Fruit fly (Drosophila melanogaster) whole organism, embryonic: Measurements from ENCODE around the gene CG5157.

Experiments
- Atf6 ChIP-seq: fragments of 200-800 bp; sonication (Bioruptor generic); IDR thresholded peaks from 2 replicates; pipeline ENCODE4 v1.3.6; 2022; ENCODE audit warnings: missing biosample characterization, missing genetic modification characterization
- Bgb ChIP-seq: fragments of 200-800 bp; sonication (Bioruptor generic); IDR thresholded peaks from 2 replicates; pipeline ENCODE4 v1.3.6; 2022; ENCODE audit warnings: missing biosample characterization, missing genetic modification characterization; ENCODE audit not compliant: partially characterized antibody
- CG10431 ChIP-seq: fragments of 200-800 bp; sonication (Bioruptor generic); optimal IDR thresholded peaks from 3 replicates; lab custom pipeline; 2018; ENCODE audit warnings: missing biosample characterization, mild to moderate bottlenecking, missing genetic modification characterization
- CG10565 ChIP-seq: fragments of 200-800 bp; sonication (Bioruptor generic); optimal IDR thresholded peaks from 3 replicates; lab custom pipeline; 2016; ENCODE audit warnings: missing biosample characterization, mild to moderate bottlenecking, missing genetic modification characterization
- CG10979 ChIP-seq: fragments of 200-800 bp; sonication (Bioruptor generic); optimal IDR thresholded peaks from 2 replicates; lab custom pipeline; 2018; ENCODE audit warnings: missing biosample characterization, mild to moderate bottlenecking, missing genetic modification characterization, moderate library complexity
- CG13296 ChIP-seq: fragments of 200-800 bp; sonication (Bioruptor generic); optimal IDR thresholded peaks from 3 replicates; lab custom pipeline; 2018; ENCODE audit warnings: missing biosample characterization, mild to moderate bottlenecking, missing genetic modification characterization
- CG14014 ChIP-seq: fragments of 200-800 bp; sonication (Bioruptor generic); IDR thresholded peaks from 2 replicates; pipeline ENCODE4 v1.3.6; 2022; ENCODE audit warnings: missing biosample characterization, missing genetic modification characterization
- CG15073 ChIP-seq: fragments of 200-800 bp; sonication (Bioruptor generic); optimal IDR thresholded peaks from 2 replicates; lab custom pipeline; 2016; ENCODE audit warnings: missing biosample characterization, missing genetic modification characterization
- CG15514 ChIP-seq: fragments of 200-800 bp; sonication (Bioruptor generic); optimal IDR thresholded peaks from 3 replicates; lab custom pipeline; 2017; ENCODE audit warnings: missing biosample characterization, missing genetic modification characterization, mild to moderate bottlenecking, moderate library complexity, missing genetic modification reagents
- CG17186 ChIP-seq: fragments of 200-800 bp; sonication (Bioruptor generic); optimal IDR thresholded peaks from 3 replicates; lab custom pipeline; 2017; ENCODE audit warnings: missing biosample characterization, missing genetic modification reagents, missing genetic modification characterization
- CG18011 ChIP-seq: fragments of 200-800 bp; sonication (Bioruptor generic); optimal IDR thresholded peaks from 2 replicates; lab custom pipeline; 2017; ENCODE audit warnings: missing biosample characterization, missing genetic modification characterization, mild to moderate bottlenecking, moderate library complexity, missing genotype
- CG18619 ChIP-seq: fragments of 200-800 bp; sonication (Bioruptor generic); optimal IDR thresholded peaks from 3 replicates; lab custom pipeline; 2017; ENCODE audit warnings: missing biosample characterization, mild to moderate bottlenecking, missing genetic modification characterization
- CG2202 ChIP-seq: fragments of 200-800 bp; sonication (Bioruptor generic); optimal IDR thresholded peaks from 2 replicates; lab custom pipeline; 2018; ENCODE audit warnings: missing biosample characterization, mild to moderate bottlenecking, missing genetic modification characterization
- CG3065 ChIP-seq: fragments of 200-800 bp; sonication (Bioruptor generic); optimal IDR thresholded peaks from 2 replicates; lab custom pipeline; 2016; ENCODE audit warnings: missing biosample characterization, missing genetic modification characterization
- CG3163 ChIP-seq: fragments of 200-800 bp; sonication (Bioruptor generic); optimal IDR thresholded peaks from 3 replicates; lab custom pipeline; 2016; ENCODE audit warnings: missing biosample characterization, missing genetic modification characterization
- CG43689 ChIP-seq: fragments of 200-800 bp; sonication (Bioruptor generic); IDR thresholded peaks from 2 replicates; pipeline ENCODE4 v1.3.6; 2022; ENCODE audit warnings: missing biosample characterization, missing genetic modification characterization
- CG5953 ChIP-seq: fragments of 200-800 bp; sonication (Bioruptor generic); IDR thresholded peaks from 2 replicates; pipeline ENCODE4 v1.3.6; 2022; ENCODE audit warnings: missing biosample characterization, missing genetic modification characterization
- CG6272 ChIP-seq: fragments of 200-800 bp; sonication (Bioruptor generic); IDR thresholded peaks from 2 replicates; pipeline ENCODE4 v1.3.6; 2022; ENCODE audit warnings: missing biosample characterization, missing genetic modification characterization
- CG6654 ChIP-seq: fragments of 200-800 bp; sonication (Bioruptor generic); optimal IDR thresholded peaks from 2 replicates; lab custom pipeline; 2017; ENCODE audit warnings: missing biosample characterization, mild to moderate bottlenecking, missing genetic modification characterization
- CG9727 ChIP-seq: fragments of 200-800 bp; sonication (Bioruptor generic); optimal IDR thresholded peaks from 3 replicates; lab custom pipeline; 2017; ENCODE audit warnings: missing biosample characterization, mild to moderate bottlenecking, missing genetic modification characterization
- CG9932 ChIP-seq: fragments of 200-800 bp; sonication (Bioruptor generic); IDR thresholded peaks from 2 replicates; pipeline ENCODE4 v1.3.6; 2022; ENCODE audit warnings: missing biosample characterization, missing genetic modification characterization
- E2f1 ChIP-seq: fragments of 200-800 bp; sonication (Bioruptor generic); IDR thresholded peaks from 2 replicates; pipeline ENCODE4 v1.3.6; 2022; ENCODE audit warnings: missing biosample characterization, missing genetic modification characterization
- Ets65A ChIP-seq: fragments of 200-800 bp; sonication (Bioruptor generic); peaks from one replicate; lab custom pipeline; 2016; ENCODE audit warnings: missing biosample characterization, missing genetic modification characterization
- Gsc ChIP-seq: fragments of 200-800 bp; sonication (Bioruptor generic); IDR thresholded peaks from 2 replicates; pipeline ENCODE4 v1.3.6; 2022; ENCODE audit warnings: missing biosample characterization, missing genetic modification characterization
- HLH4C ChIP-seq: fragments of 200-800 bp; sonication (Bioruptor generic); IDR thresholded peaks from 3 replicates; pipeline ENCODE4 v1.3.6; 2022; ENCODE audit warnings: missing biosample characterization, missing genetic modification characterization; ENCODE audit not compliant: partially characterized antibody
- HLHmδ ChIP-seq: fragments of 200-800 bp; sonication (Bioruptor generic); optimal IDR thresholded peaks from 2 replicates; lab custom pipeline; 2018; ENCODE audit warnings: missing biosample characterization, mild to moderate bottlenecking, missing genetic modification characterization, moderate library complexity
- Hr3 ChIP-seq: fragments of 200-800 bp; sonication (Bioruptor generic); optimal IDR thresholded peaks from 3 replicates; lab custom pipeline; 2016; ENCODE audit warnings: missing biosample characterization, missing genetic modification characterization
- Hr78 ChIP-seq, 2 experiments: fragments of 200-800 bp in 1 of 2; fragments of >200 bp in 1 of 2; sonication (Bioruptor generic) in 1 of 2; optimal IDR thresholded peaks; 2 replicates each; lab custom pipeline; 2017 to 2019; ENCODE audit warnings: missing biosample characterization in 2 of 2, missing genetic modification characterization in 2 of 2, mild to moderate bottlenecking in 1 of 2, moderate library complexity in 1 of 2
- Kr ChIP-seq: fragments of 200-800 bp; sonication (Bioruptor generic); optimal IDR thresholded peaks from 2 replicates; lab custom pipeline; 2017; ENCODE audit warnings: missing biosample characterization, mild to moderate bottlenecking, missing genetic modification characterization
- Mad ChIP-seq: fragments of 200-800 bp; sonication (Bioruptor generic); optimal IDR thresholded peaks from 2 replicates; lab custom pipeline; 2016; ENCODE audit warnings: missing biosample characterization, missing genetic modification characterization
- Med ChIP-seq: fragments of 200-800 bp; sonication (Bioruptor generic); peaks from one replicate; lab custom pipeline; 2016; ENCODE audit warnings: missing biosample characterization, missing genetic modification characterization, mild to moderate bottlenecking, inconsistent platforms, moderate library complexity
- NFAT ChIP-seq: fragments of 200-800 bp; sonication (Bioruptor generic); IDR thresholded peaks from 2 replicates; pipeline ENCODE4 v1.3.6; 2022; ENCODE audit warnings: missing biosample characterization, missing genetic modification characterization
- Scr ChIP-seq: fragments of 200-800 bp; sonication (Bioruptor generic); IDR thresholded peaks from 2 replicates; pipeline ENCODE4 v1.3.6; 2022; ENCODE audit warnings: missing biosample characterization, missing genetic modification characterization; ENCODE audit not compliant: partially characterized antibody
- Side ChIP-seq: fragments of 200-800 bp; sonication (Bioruptor generic); optimal IDR thresholded peaks from 2 replicates; lab custom pipeline; 2016; ENCODE audit warnings: missing biosample characterization, missing genetic modification characterization
- Ssrp ChIP-seq: fragments of 200-800 bp; sonication (Bioruptor generic); optimal IDR thresholded peaks from 2 replicates; lab custom pipeline; 2018; ENCODE audit warnings: missing biosample characterization, mild to moderate bottlenecking, missing genetic modification characterization, moderate library complexity
- al ChIP-seq: fragments of 200-800 bp; sonication (Bioruptor generic); IDR thresholded peaks from 2 replicates; pipeline ENCODE4 v1.3.6; 2022; ENCODE audit warnings: missing biosample characterization, missing genetic modification characterization
- btn ChIP-seq: fragments of 200-800 bp; sonication (Bioruptor generic); optimal IDR thresholded peaks from 2 replicates; lab custom pipeline; 2016; ENCODE audit warnings: missing biosample characterization, missing genetic modification characterization
- chm ChIP-seq: fragments of 200-800 bp; sonication (Bioruptor generic); IDR thresholded peaks from 2 replicates; pipeline ENCODE4 v1.3.6; 2022; ENCODE audit warnings: missing biosample characterization, missing genetic modification characterization
- cwo ChIP-seq: fragments of 200-800 bp; sonication (Bioruptor generic); optimal IDR thresholded peaks from 3 replicates; lab custom pipeline; 2017; ENCODE audit warnings: missing biosample characterization, missing genetic modification characterization, mild to moderate bottlenecking, moderate library complexity, missing genetic modification reagents
- danr ChIP-seq: fragments of 200-800 bp; sonication (Bioruptor generic); IDR thresholded peaks from 2 replicates; pipeline ENCODE4 v1.3.6; 2022; ENCODE audit warnings: missing biosample characterization, missing genetic modification characterization
- eyg ChIP-seq: fragments of 200-800 bp; sonication (Bioruptor generic); optimal IDR thresholded peaks from 3 replicates; lab custom pipeline; 2016; ENCODE audit warnings: missing biosample characterization, missing genetic modification characterization
- ftz-f1 ChIP-seq: fragments of 200-800 bp; sonication (Bioruptor generic); optimal IDR thresholded peaks from 2 replicates; lab custom pipeline; 2016; ENCODE audit warnings: missing biosample characterization, missing genetic modification characterization
- ken ChIP-seq: fragments of 200-800 bp; sonication (Bioruptor generic); IDR thresholded peaks from 3 replicates; pipeline ENCODE4 v1.3.6; 2022; ENCODE audit warnings: missing biosample characterization, missing genetic modification characterization
- luna ChIP-seq: fragments of 200-800 bp; sonication (Bioruptor generic); optimal IDR thresholded peaks from 2 replicates; lab custom pipeline; 2016; ENCODE audit warnings: missing biosample characterization, missing genetic modification characterization
- phol ChIP-seq: fragments of 200-800 bp; sonication (Bioruptor generic); optimal IDR thresholded peaks from 3 replicates; lab custom pipeline; 2018; ENCODE audit warnings: missing biosample characterization, mild to moderate bottlenecking, missing genetic modification characterization, moderate library complexity
- pum ChIP-seq: fragments of 200-800 bp; sonication (Bioruptor generic); optimal IDR thresholded peaks from 2 replicates; lab custom pipeline; 2016; ENCODE audit warnings: missing biosample characterization, missing genetic modification characterization
- sc ChIP-seq, 3 experiments: fragments of >200 bp in 2 of 3; fragments of 200-800 bp in 1 of 3; sonication (Bioruptor generic) in 1 of 3; optimal IDR thresholded peaks; 2 replicates in 2 of 3; 3 replicates in 1 of 3; lab custom pipeline; 2017; ENCODE audit warnings: mild to moderate bottlenecking in 1 of 3, missing biosample characterization in 1 of 3, missing genetic modification characterization in 1 of 3, missing genetic modification reagents in 1 of 3
- tup ChIP-seq: fragments of 200-800 bp; sonication (Bioruptor generic); optimal IDR thresholded peaks from 2 replicates; lab custom pipeline; 2016; ENCODE audit warnings: missing biosample characterization, mild to moderate bottlenecking, missing genetic modification characterization, moderate library complexity
- wor ChIP-seq: fragments of 200-800 bp; sonication (Bioruptor generic); IDR thresholded peaks from 2 replicates; pipeline ENCODE4 v1.3.6; 2022; ENCODE audit warnings: missing biosample characterization, missing genetic modification characterization
- zen ChIP-seq: fragments of 200-800 bp; sonication (Bioruptor generic); optimal IDR thresholded peaks from 3 replicates; lab custom pipeline; 2018; ENCODE audit warnings: missing biosample characterization, mild to moderate bottlenecking, missing genetic modification characterization, moderate library complexity

CG5157 gene

dm6 chr3L:16087323-16087816 is 50.3 kb downstream of the CG5157 start, which contains the start of gene Tasp1 (continued):
- TF ChIP-seq CG5953 (GFP tag; lab: Robert Waterston, UW) (no peak), Hr3 (GFP tag; lab: Kevin White, UChicago) (peak; percentile 49), CG6272 (GFP tag; lab: Robert Waterston, UW) (no peak), CG18619 (peak; percentile 56), CG10431 (no peak), zen (tag; lab: Kevin White, UChicago) (peak; percentile 54), Hr78 (GFP tag; optimal IDR thresholded peaks at IDR 0.05; lab: Kevin White, UChicago) (no peak), phol (tag; lab: Kevin White, UChicago) (peak; percentile 77), Atf6 (GFP tag; lab: Robert Waterston, UW) (peak; percentile 74), CG3065 (GFP tag; lab: Kevin White, UChicago) (no peak), Med (GFP tag; lab: Kevin White, UChicago) (peak; percentile 77), E2f1 (GFP tag; lab: Robert Waterston, UW) (peak; percentile 79), Bgb (peak; percentile 57; the same call in 1 of the 2 replicates), cwo (GFP tag; lab: Kevin White, UChicago) (no peak), CG6654 (GFP tag; lab: Kevin White, UChicago) (no peak), ftz-f1 (GFP tag; lab: Kevin White, UChicago) (no peak), chm (GFP tag; lab: Robert Waterston, UW) (no peak), CG43689 (GFP tag; lab: Robert Waterston, UW) (no peak), CG2202 (no peak), Gsc (GFP tag; lab: Robert Waterston, UW) (no peak), Ets65A (peak; percentile 69), sc (optimal IDR thresholded peaks at IDR 0.05; lab: Kevin White, UChicago) (no peak), sc (GFP tag; optimal IDR thresholded peaks at IDR 0.05; lab: Kevin White, UChicago) (no peak), CG13296 (peak; percentile 55), Ssrp (tag; lab: Kevin White, UChicago) (peak; percentile 68), CG15514 (GFP tag; lab: Kevin White, UChicago) (peak; percentile 58), CG10565 (GFP tag; lab: Kevin White, UChicago) (no peak), luna (no peak), btn (GFP tag; lab: Kevin White, UChicago) (no peak), CG9932 (GFP tag; lab: Robert Waterston, UW) (peak; percentile 76; the same call in 1 of the 2 replicates), Kr (GFP tag; lab: Kevin White, UChicago) (no peak), ken (GFP tag; lab: Robert Waterston, UW) (peak; percentile 57; the same call in 2 of the 3 replicates), CG3163 (GFP tag; lab: Kevin White, UChicago) (no peak), CG14014 (peak; percentile 63; the same call in 1 of the 2 replicates), CG9727 (GFP tag; lab: Kevin White, UChicago) (peak; percentile 66), Mad (GFP tag; lab: Kevin White, UChicago) (peak; percentile 21), CG15073 (GFP tag; lab: Kevin White, UChicago) (no peak), eyg (GFP tag; lab: Kevin White, UChicago) (no peak), NFAT (GFP tag; lab: Robert Waterston, UW) (no peak; the same call in 1 of the 2 replicates), CG18011 (no peak), HLHmδ (GFP tag; lab: Kevin White, UChicago) (peak; percentile 41), CG10979 (tag; lab: Kevin White, UChicago) (peak; percentile 71), CG17186 (GFP tag; lab: Kevin White, UChicago) (peak; percentile 5), HLH4C (GFP tag; lab: Robert Waterston, UW) (no peak), danr (no peak), al (GFP tag; lab: Robert Waterston, UW) (peak; percentile 52; the same call in 1 of the 2 replicates), Side (GFP tag; lab: Kevin White, UChicago) (peak; percentile 22), pum (no peak), wor (GFP tag; lab: Robert Waterston, UW) (peak; percentile 10; the same call in 1 of the 2 replicates), Scr (GFP tag; lab: Robert Waterston, UW) (peak; percentile 23; the same call in 1 of the 2 replicates), tup (GFP tag; lab: Kevin White, UChicago) (peak; percentile 16)
